Fruit fly (Drosophila melanogaster) whole organism, embryonic: ENCODE data around the gene eEF1alpha2.

Experiments used
- Adf1 ChIP-seq: fragments of 200-800 bp; sonication (Bioruptor generic); IDR thresholded peaks from 2 replicates; pipeline ENCODE4 v1.3.6; 2022; ENCODE audit warnings: missing biosample characterization, missing genetic modification characterization
- CG12659 ChIP-seq: fragments of 200-800 bp; sonication (Bioruptor generic); optimal IDR thresholded peaks from 3 replicates; lab custom pipeline; 2017; ENCODE audit warnings: mild to moderate bottlenecking, missing biosample characterization, missing genetic modification reagents, missing genetic modification characterization
- CG13287 ChIP-seq: fragments of 200-800 bp; sonication (Bioruptor generic); IDR thresholded peaks from 2 replicates; pipeline ENCODE4 v1.3.6; 2022; ENCODE audit warnings: missing biosample characterization, missing genetic modification characterization; ENCODE audit not compliant: partially characterized antibody
- CG1647 ChIP-seq: fragments of 200-800 bp; sonication (Bioruptor generic); optimal IDR thresholded peaks from 3 replicates; lab custom pipeline; 2016; ENCODE audit warnings: missing biosample characterization, missing genetic modification characterization
- CG17186 ChIP-seq: fragments of 200-800 bp; sonication (Bioruptor generic); optimal IDR thresholded peaks from 3 replicates; lab custom pipeline; 2017; ENCODE audit warnings: missing biosample characterization, missing genetic modification reagents, missing genetic modification characterization
- CG17361 ChIP-seq: fragments of 200-800 bp; sonication (Bioruptor generic); IDR thresholded peaks from 3 replicates; pipeline ENCODE4 v1.3.6; 2022; ENCODE audit warnings: missing biosample characterization, missing genetic modification characterization
- CG30403 ChIP-seq: fragments of 200-800 bp; sonication (Bioruptor generic); optimal IDR thresholded peaks from 3 replicates; lab custom pipeline; 2016; ENCODE audit warnings: missing biosample characterization, missing genetic modification characterization
- CG32767 ChIP-seq: fragments of 200-800 bp; sonication (Bioruptor generic); IDR thresholded peaks from 2 replicates; pipeline ENCODE4 v1.3.6; 2022; ENCODE audit warnings: missing biosample characterization, missing genetic modification characterization
- CG3847 ChIP-seq: fragments of 200-800 bp; sonication (Bioruptor generic); IDR thresholded peaks from 2 replicates; pipeline ENCODE4 v1.3.6; 2022; ENCODE audit warnings: missing biosample characterization, missing genetic modification characterization
- CG5953 ChIP-seq: fragments of 200-800 bp; sonication (Bioruptor generic); IDR thresholded peaks from 2 replicates; pipeline ENCODE4 v1.3.6; 2022; ENCODE audit warnings: missing biosample characterization, missing genetic modification characterization
- CG6254 ChIP-seq: fragments of 200-800 bp; sonication (Bioruptor generic); optimal IDR thresholded peaks from 3 replicates; lab custom pipeline; 2017; ENCODE audit warnings: mild to moderate bottlenecking, missing biosample characterization, missing genetic modification reagents, missing genetic modification characterization
- CG6813 ChIP-seq: fragments of 200-800 bp; sonication (Bioruptor generic); optimal IDR thresholded peaks from 2 replicates; lab custom pipeline; 2017; ENCODE audit warnings: missing biosample characterization, missing genetic modification characterization, mild to moderate bottlenecking, moderate library complexity, missing genetic modification reagents
- CG7786 ChIP-seq: fragments of 200-800 bp; sonication (Bioruptor generic); optimal IDR thresholded peaks from 2 replicates; lab custom pipeline; 2016; ENCODE audit warnings: missing biosample characterization, missing genetic modification characterization
- CG8359 ChIP-seq: fragments of 200-800 bp; sonication (Bioruptor generic); optimal IDR thresholded peaks from 2 replicates; lab custom pipeline; 2017; ENCODE audit warnings: missing biosample characterization, mild to moderate bottlenecking, missing genetic modification characterization, borderline replicate concordance
- CG9797 ChIP-seq: fragments of 200-800 bp; sonication (Bioruptor generic); optimal IDR thresholded peaks from 3 replicates; lab custom pipeline; 2018; ENCODE audit warnings: missing biosample characterization, mild to moderate bottlenecking, missing genetic modification characterization
- CG9876 ChIP-seq: fragments of 200-800 bp; sonication (Bioruptor generic); optimal IDR thresholded peaks from 2 replicates; lab custom pipeline; 2016; ENCODE audit warnings: missing biosample characterization, missing genetic modification characterization
- CTCF ChIP-seq: fragments of 200-800 bp; sonication (Bioruptor generic); optimal IDR thresholded peaks from 2 replicates; lab custom pipeline; 2017; ENCODE audit warnings: missing biosample characterization, mild to moderate bottlenecking, missing genetic modification characterization, moderate library complexity
- Camta ChIP-seq: fragments of 200-800 bp; sonication (Bioruptor generic); optimal IDR thresholded peaks from 2 replicates; lab custom pipeline; 2016; ENCODE audit warnings: missing biosample characterization, missing genetic modification characterization
- Dip2 ChIP-seq: fragments of 200-800 bp; sonication (Bioruptor generic); IDR thresholded peaks from 2 replicates; pipeline ENCODE4 v1.3.6; 2022; ENCODE audit warnings: missing biosample characterization, missing genetic modification characterization
- Dref ChIP-seq: fragments of 200-800 bp; sonication (Bioruptor generic); IDR thresholded peaks from 2 replicates; pipeline ENCODE4 v1.3.6; 2022; ENCODE audit warnings: missing biosample characterization, missing genetic modification characterization
- Ets65A ChIP-seq: fragments of 200-800 bp; sonication (Bioruptor generic); peaks from one replicate; lab custom pipeline; 2016; ENCODE audit warnings: missing biosample characterization, missing genetic modification characterization
- Fer2 ChIP-seq: fragments of 200-800 bp; sonication (Bioruptor generic); optimal IDR thresholded peaks from 2 replicates; lab custom pipeline; 2018; ENCODE audit warnings: missing biosample characterization, mild to moderate bottlenecking, missing genetic modification characterization, moderate library complexity
- HmgD ChIP-seq: fragments of 200-800 bp; sonication (Bioruptor generic); optimal IDR thresholded peaks from 3 replicates; lab custom pipeline; 2016; ENCODE audit warnings: missing biosample characterization, missing genetic modification characterization
- Hr78 ChIP-seq, 2 experiments: fragments of 200-800 bp in 1 of 2; fragments of >200 bp in 1 of 2; sonication (Bioruptor generic) in 1 of 2; optimal IDR thresholded peaks; 2 replicates each; lab custom pipeline; 2017 to 2019; ENCODE audit warnings: missing biosample characterization in 2 of 2, missing genetic modification characterization in 2 of 2, mild to moderate bottlenecking in 1 of 2, moderate library complexity in 1 of 2
- NFAT ChIP-seq: fragments of 200-800 bp; sonication (Bioruptor generic); IDR thresholded peaks from 2 replicates; pipeline ENCODE4 v1.3.6; 2022; ENCODE audit warnings: missing biosample characterization, missing genetic modification characterization
- NfI ChIP-seq: fragments of 200-800 bp; sonication (Bioruptor generic); optimal IDR thresholded peaks from 3 replicates; lab custom pipeline; 2018; ENCODE audit warnings: missing biosample characterization, mild to moderate bottlenecking, missing genetic modification characterization, moderate library complexity
- Sry-β ChIP-seq: fragments of 200-800 bp; sonication (Bioruptor generic); optimal IDR thresholded peaks from 2 replicates; lab custom pipeline; 2018; ENCODE audit warnings: missing biosample characterization, mild to moderate bottlenecking, missing genetic modification characterization, moderate library complexity
- TFAM ChIP-seq: fragments of 200-800 bp; sonication (Bioruptor generic); optimal IDR thresholded peaks from 2 replicates; lab custom pipeline; 2017; ENCODE audit warnings: missing biosample characterization, missing genetic modification characterization, inconsistent platforms
- Trl ChIP-seq, 3 experiments: fragments of >200 bp in 2 of 3; fragments of 200-800 bp in 1 of 3; sonication (Bioruptor generic) in 1 of 3; optimal IDR thresholded peaks; 2 replicates in 1 of 3; 3 replicates in 2 of 3; lab custom pipeline; 2016 to 2017; ENCODE audit warnings: missing biosample characterization in 1 of 3, missing genetic modification characterization in 1 of 3
- Xbp1 ChIP-seq: fragments of 200-800 bp; sonication (Bioruptor generic); optimal IDR thresholded peaks from 3 replicates; lab custom pipeline; 2016; ENCODE audit warnings: missing biosample characterization, mild to moderate bottlenecking, missing genetic modification characterization
- ase ChIP-seq: fragments of 200-800 bp; sonication (Bioruptor generic); IDR thresholded peaks from 3 replicates; pipeline ENCODE4 v1.3.6; 2022; ENCODE audit warnings: missing biosample characterization, missing genetic modification characterization
- ato ChIP-seq: fragments of 200-800 bp; sonication (Bioruptor generic); IDR thresholded peaks from 2 replicates; pipeline ENCODE4 v1.3.6; 2022; ENCODE audit warnings: missing biosample characterization, missing genetic modification characterization; ENCODE audit not compliant: partially characterized antibody
- h ChIP-seq: fragments of >200 bp; optimal IDR thresholded peaks from 2 replicates; lab custom pipeline; 2017
- ham ChIP-seq: fragments of 200-800 bp; sonication (Bioruptor generic); IDR thresholded peaks from 2 replicates; pipeline ENCODE4 v1.3.6; 2022; ENCODE audit warnings: missing biosample characterization, missing genetic modification characterization
- kah ChIP-seq: fragments of 200-800 bp; sonication (Bioruptor generic); optimal IDR thresholded peaks from 2 replicates; lab custom pipeline; 2018; ENCODE audit warnings: missing biosample characterization, mild to moderate bottlenecking, missing genetic modification characterization
- kni ChIP-seq: fragments of 200-800 bp; sonication (Bioruptor generic); optimal IDR thresholded peaks from 3 replicates; lab custom pipeline; 2017; ENCODE audit warnings: mild to moderate bottlenecking, missing biosample characterization, missing genetic modification reagents, missing genetic modification characterization
- luna ChIP-seq: fragments of 200-800 bp; sonication (Bioruptor generic); optimal IDR thresholded peaks from 2 replicates; lab custom pipeline; 2016; ENCODE audit warnings: missing biosample characterization, missing genetic modification characterization
- nau ChIP-seq: fragments of 200-800 bp; sonication (Bioruptor generic); optimal IDR thresholded peaks from 3 replicates; lab custom pipeline; 2017; ENCODE audit warnings: missing biosample characterization, mild to moderate bottlenecking, missing genetic modification characterization, missing genetic modification reagents
- nom ChIP-seq: fragments of 200-800 bp; sonication (Bioruptor generic); optimal IDR thresholded peaks from 2 replicates; lab custom pipeline; 2017; ENCODE audit warnings: missing biosample characterization, missing genetic modification characterization, mild to moderate bottlenecking, moderate library complexity, missing genetic modification reagents
- p53 ChIP-seq: fragments of 200-800 bp; sonication (Bioruptor generic); optimal IDR thresholded peaks from 2 replicates; lab custom pipeline; 2016; ENCODE audit warnings: missing biosample characterization, missing genetic modification characterization
- psq ChIP-seq: fragments of 200-800 bp; sonication (Bioruptor generic); optimal IDR thresholded peaks from 2 replicates; lab custom pipeline; 2017; ENCODE audit warnings: missing biosample characterization, missing genetic modification characterization
- sd ChIP-seq: fragments of 200-800 bp; sonication (Bioruptor generic); optimal IDR thresholded peaks from 3 replicates; lab custom pipeline; 2018; ENCODE audit warnings: missing biosample characterization, mild to moderate bottlenecking, missing genetic modification characterization, moderate library complexity
- sens-2 ChIP-seq: fragments of 200-800 bp; sonication (Bioruptor generic); IDR thresholded peaks from 2 replicates; pipeline ENCODE4 v1.3.6; 2022; ENCODE audit warnings: missing biosample characterization, missing genetic modification characterization
- seq ChIP-seq: fragments of 200-800 bp; sonication (Bioruptor generic); IDR thresholded peaks from 2 replicates; pipeline ENCODE4 v1.3.6; 2022; ENCODE audit warnings: missing biosample characterization, missing genetic modification characterization
- sisA ChIP-seq: fragments of 200-800 bp; sonication (Bioruptor generic); IDR thresholded peaks from 2 replicates; pipeline ENCODE4 v1.3.6; 2022; ENCODE audit warnings: missing biosample characterization, missing genetic modification characterization
- tll ChIP-seq, 2 experiments: fragments of 200-800 bp in 1 of 2; fragments of >200 bp in 1 of 2; sonication (Bioruptor generic) in 1 of 2; optimal IDR thresholded peaks; 2 replicates each; lab custom pipeline; 2017 to 2019; ENCODE audit warnings: missing biosample characterization in 2 of 2, missing genetic modification characterization in 2 of 2, mild to moderate bottlenecking in 1 of 2, moderate library complexity in 1 of 2
- ttk ChIP-seq: fragments of 200-800 bp; sonication (Bioruptor generic); IDR thresholded peaks from 2 replicates; pipeline ENCODE4 v2.1.2; 2022; ENCODE audit warnings: missing biosample characterization, missing genetic modification characterization
- tx ChIP-seq: fragments of 200-800 bp; sonication (Bioruptor generic); optimal IDR thresholded peaks from 2 replicates; lab custom pipeline; 2016; ENCODE audit warnings: missing biosample characterization, missing genetic modification characterization
- vfl ChIP-seq: fragments of 200-800 bp; sonication (Bioruptor generic); optimal IDR thresholded peaks from 2 replicates; lab custom pipeline; 2016; ENCODE audit warnings: missing biosample characterization, missing genetic modification characterization
- yki ChIP-seq: fragments of >200 bp; optimal IDR thresholded peaks from 3 replicates; lab custom pipeline; 2018

The eEF1alpha2 gene

dm6 chr3R:31713306-31714123 is 24.8 kb upstream of the eEF1alpha2 start, which contains the start of gene ttk (continued):
- peak; percentile 96 for TF ChIP-seq yki (lab: Kevin White, UChicago)
- no peak for TF ChIP-seq Ets65A (GFP tag; lab: Kevin White, UChicago)
- no peak for TF ChIP-seq ase (GFP tag; lab: Robert Waterston, UW)
- TF ChIP-seq CG5953 (GFP tag; lab: Robert Waterston, UW) = no peak
- no peak for TF ChIP-seq CTCF (GFP tag; lab: Kevin White, UChicago)
- TF ChIP-seq Camta (GFP tag; lab: Kevin White, UChicago) = no peak
- TF ChIP-seq kah (GFP tag; lab: Kevin White, UChicago) = peak; percentile 8
- no peak for TF ChIP-seq tx
- TF ChIP-seq Hr78 (GFP tag; optimal IDR thresholded peaks at IDR 0.05; lab: Kevin White, UChicago) = peak in 1 of 2 experiments; percentile 97
- TF ChIP-seq CG3847 = no peak
- TF ChIP-seq psq = no peak
- no peak for TF ChIP-seq HmgD (GFP tag; lab: Kevin White, UChicago)
- TF ChIP-seq vfl (GFP tag; lab: Kevin White, UChicago) = no peak
- no peak for TF ChIP-seq Xbp1 (GFP tag; lab: Kevin White, UChicago)
- TF ChIP-seq TFAM (GFP tag; lab: Kevin White, UChicago) = no peak
- no peak for TF ChIP-seq Dref (GFP tag; lab: Robert Waterston, UW)
- TF ChIP-seq CG17361 = no peak
- TF ChIP-seq CG12659 (GFP tag; lab: Kevin White, UChicago) = no peak
- TF ChIP-seq sisA (GFP tag; lab: Robert Waterston, UW) = no peak
- TF ChIP-seq CG9797 (GFP tag; lab: Kevin White, UChicago) = no peak
- no peak for TF ChIP-seq h (lab: Kevin White, UChicago)
- TF ChIP-seq Sry-β = no peak
- TF ChIP-seq Trl (optimal IDR thresholded peaks at IDR 0.05; lab: Kevin White, UChicago) = peak; percentile 95 to 97
- peak; percentile 41 for TF ChIP-seq Trl (GFP tag; optimal IDR thresholded peaks at IDR 0.05; lab: Kevin White, UChicago)
- TF ChIP-seq sd (tag; lab: Kevin White, UChicago) = peak; percentile 81
- no peak for TF ChIP-seq ttk (GFP tag; lab: Robert Waterston, UW)
- TF ChIP-seq CG32767 = 0 out of 2 replicates have a peak, but pooled peaks have one; percentile 9
- TF ChIP-seq CG7786 (GFP tag; lab: Kevin White, UChicago) = no peak
- TF ChIP-seq sens-2 (GFP tag; lab: Robert Waterston, UW) = no peak
- peak; percentile 78 for TF ChIP-seq Adf1 (GFP tag; lab: Robert Waterston, UW)
- no peak for TF ChIP-seq luna (GFP tag; lab: Kevin White, UChicago)
- TF ChIP-seq CG6254 = peak; percentile 22
- no peak for TF ChIP-seq Dip2
- TF ChIP-seq CG13287 (GFP tag; lab: Robert Waterston, UW) = peak; percentile 53
- TF ChIP-seq CG17186 = no peak
- no peak for TF ChIP-seq nau (GFP tag; lab: Kevin White, UChicago)
- no peak for TF ChIP-seq NfI (GFP tag; lab: Kevin White, UChicago)
- TF ChIP-seq NFAT (GFP tag; lab: Robert Waterston, UW) = no peak
- TF ChIP-seq CG6813 (GFP tag; lab: Kevin White, UChicago) = peak; percentile 19
- TF ChIP-seq Fer2 (tag; lab: Kevin White, UChicago) = no peak
- TF ChIP-seq CG1647 (GFP tag; lab: Kevin White, UChicago) = no peak
- TF ChIP-seq CG8359 (GFP tag; lab: Kevin White, UChicago) = no peak
- no peak for TF ChIP-seq ato (GFP tag; lab: Robert Waterston, UW)
- TF ChIP-seq seq = peak; percentile 36; the same call in 1 of the 2 replicates
- TF ChIP-seq kni (GFP tag; lab: Kevin White, UChicago) = peak; percentile 94
- TF ChIP-seq nom (GFP tag; lab: Kevin White, UChicago) = peak; percentile 68
- TF ChIP-seq CG9876 = no peak
- no peak for TF ChIP-seq p53 (GFP tag; lab: Kevin White, UChicago)
- no peak for TF ChIP-seq CG30403 (GFP tag; lab: Kevin White, UChicago)
- no peak for TF ChIP-seq ham (GFP tag; lab: Robert Waterston, UW)
- no peak for TF ChIP-seq tll (GFP tag; optimal IDR thresholded peaks at IDR 0.05; lab: Kevin White, UChicago)
